Worm (Caenorhabditis elegans): ENCODE results near the gene C02B8.12.

C02B8.12 gene

ce11 chrX:8120281-8120680 lies 2.9 kb downstream of the C02B8.12 start:
- TF ChIP-seq zip-5 (tag; optimal IDR thresholded peaks at IDR 0.05) (no peak), hlh-8 (tag; optimal IDR thresholded peaks at IDR 0.05) (no peak), nhr-232 (tag; optimal IDR thresholded peaks at IDR 0.05) (no peak), unc-3 (GFP tag; conservative IDR thresholded peaks at IDR 0.05) (no peak), unc-3 (tag; optimal IDR thresholded peaks at IDR 0.05) (no peak), tbx-7 (tag; optimal IDR thresholded peaks at IDR 0.05) (no peak), pros-1 (tag; optimal IDR thresholded peaks at IDR 0.05) (no peak), nhr-11 (tag; optimal IDR thresholded peaks at IDR 0.05) (no peak)

ce11 chrX:8117827-8118317 lies 5.3 kb downstream of the C02B8.12 start:
- TF ChIP-seq hlh-8 (tag; optimal IDR thresholded peaks at IDR 0.05), result peak; percentile 98
- TF ChIP-seq tbx-7 (tag; optimal IDR thresholded peaks at IDR 0.05), result no peak
- TF ChIP-seq nhr-11 (tag; optimal IDR thresholded peaks at IDR 0.05), result no peak

DNA sequence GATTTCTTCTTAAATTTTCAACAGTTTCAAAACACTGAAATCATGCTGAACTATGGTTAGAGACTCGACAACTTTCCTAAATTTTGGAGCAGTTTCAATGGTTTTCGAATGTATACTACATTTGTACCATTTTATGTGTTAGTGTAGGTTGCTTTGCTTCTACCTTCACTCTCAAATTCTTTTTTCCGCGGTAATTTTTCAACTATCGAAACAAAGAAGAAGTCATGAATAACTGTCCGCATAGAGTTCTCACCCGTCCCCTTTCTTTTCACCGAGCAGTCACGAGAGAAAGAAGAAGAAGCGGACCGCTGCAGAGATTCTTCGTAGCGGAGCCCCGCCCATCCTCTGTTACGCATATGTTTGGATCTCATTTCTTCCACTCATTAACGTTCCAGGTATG lies 7.0 kb downstream of the C02B8.12 start, which contains the start of gene hlh-8:
TSS of gene hlh-8 (plus strand) at position 301 of the 400 bp plus-strand sequence.
- TF ChIP-seq hlh-8 (tag; optimal IDR thresholded peaks at IDR 0.05) (peak; percentile 49), eyg-1 (tag; optimal IDR thresholded peaks at IDR 0.05) (no peak), pag-3 (tag; optimal IDR thresholded peaks at IDR 0.05; ENCODE audit: borderline replicate concordance) (no peak)

DNA sequence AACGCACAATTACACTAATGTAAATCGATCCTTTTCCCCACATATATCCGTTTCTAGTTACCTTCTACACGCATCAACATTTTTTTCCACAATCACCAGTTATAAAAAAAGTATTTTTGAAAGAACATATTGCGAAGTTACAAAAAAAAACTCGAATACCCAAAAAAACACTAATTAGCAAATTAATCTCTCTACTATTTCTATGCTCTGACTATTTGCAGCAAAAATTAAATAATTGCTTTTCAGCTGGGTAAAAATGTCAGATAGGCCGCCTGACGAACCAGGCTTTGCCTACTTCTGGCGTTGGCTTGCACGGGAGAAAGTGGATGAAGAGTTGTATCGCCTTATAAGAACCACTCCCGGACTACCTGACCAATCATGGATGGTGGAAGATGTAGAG lies 13.0 kb downstream of the C02B8.12 start, which contains the start of gene K07E3.1:
TSS of gene K07E3.1 (plus strand) at position 247 of the 400 bp plus-strand sequence.
- TF ChIP-seq ceh-45 (GFP tag; IDR thresholded peaks at IDR 0.05), result no peak
- no peak for TF ChIP-seq rnt-1 (tag; optimal IDR thresholded peaks at IDR 0.05)
- no peak for TF ChIP-seq ref-2 (tag; optimal IDR thresholded peaks at IDR 0.05)
- TF ChIP-seq tbx-7 (tag; optimal IDR thresholded peaks at IDR 0.05), result no peak
- TF ChIP-seq pros-1 (tag; optimal IDR thresholded peaks at IDR 0.05), result no peak
- TF ChIP-seq fkh-10 (GFP tag; optimal IDR thresholded peaks at IDR 0.05), result no peak
- no peak for TF ChIP-seq hlh-13 (GFP tag; optimal IDR thresholded peaks at IDR 0.05)

DNA sequence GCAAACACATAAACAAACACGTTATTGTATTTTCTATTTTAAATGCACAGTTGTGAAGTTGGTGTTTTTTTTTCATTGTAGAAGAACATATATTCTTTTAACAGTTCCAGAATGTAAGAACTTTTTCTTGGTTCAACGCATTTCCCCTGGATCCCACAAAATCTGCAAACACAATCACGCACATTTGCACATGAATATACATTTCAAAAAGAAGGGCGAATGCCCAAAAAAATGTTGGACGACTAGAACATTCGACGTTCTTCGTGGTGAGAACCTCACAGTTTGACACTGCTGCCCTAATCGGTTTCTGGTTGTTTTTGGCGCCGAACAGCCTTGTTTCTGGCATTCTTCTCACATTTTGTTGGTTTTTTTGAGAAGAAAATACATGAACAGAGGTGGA lies 13.6 kb downstream of the C02B8.12 start:
- TF ChIP-seq tbx-2 (tag; optimal IDR thresholded peaks at IDR 0.05) (peak; percentile 19), F13H6.1 (tag; optimal IDR thresholded peaks at IDR 0.05) (no peak), pag-3 (tag; optimal IDR thresholded peaks at IDR 0.05; ENCODE audit: borderline replicate concordance) (no peak), ceh-14 (tag; optimal IDR thresholded peaks at IDR 0.05) (no peak), unc-55 (GFP tag; optimal IDR thresholded peaks at IDR 0.05) (no peak)

DNA sequence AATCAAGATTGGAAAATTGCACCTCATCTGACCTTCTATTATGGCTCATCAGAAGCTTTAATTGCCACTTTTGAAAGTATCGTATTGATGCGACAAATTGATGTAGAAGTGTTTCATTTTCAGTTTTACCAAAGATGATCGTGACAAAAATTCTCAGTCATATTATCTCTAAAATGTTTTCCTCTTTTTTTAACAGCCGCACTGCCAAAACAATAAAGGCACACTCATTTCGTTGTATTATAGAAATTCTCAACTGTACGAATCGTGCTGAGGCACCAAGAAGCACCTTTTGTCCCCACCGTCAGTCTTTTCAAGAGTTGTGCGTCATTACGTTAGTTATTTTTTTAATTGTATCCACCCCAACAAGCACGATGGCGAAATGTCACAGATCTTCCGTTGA lies 15.2 kb downstream of the C02B8.12 start, which contains the start of gene K07E3.9:
TSS of gene K07E3.9 (plus strand) at position 301 of the 400 bp plus-strand sequence.
- TF ChIP-seq ama-1 (optimal IDR thresholded peaks at IDR 0.05) (no peak), K02D7.2 (tag; optimal IDR thresholded peaks at IDR 0.05) (no peak), hlh-30 (tag; optimal IDR thresholded peaks at IDR 0.05; ENCODE audit: insufficient read depth) (no peak), pha-4 (tag; optimal IDR thresholded peaks at IDR 0.05) (no peak)

DNA sequence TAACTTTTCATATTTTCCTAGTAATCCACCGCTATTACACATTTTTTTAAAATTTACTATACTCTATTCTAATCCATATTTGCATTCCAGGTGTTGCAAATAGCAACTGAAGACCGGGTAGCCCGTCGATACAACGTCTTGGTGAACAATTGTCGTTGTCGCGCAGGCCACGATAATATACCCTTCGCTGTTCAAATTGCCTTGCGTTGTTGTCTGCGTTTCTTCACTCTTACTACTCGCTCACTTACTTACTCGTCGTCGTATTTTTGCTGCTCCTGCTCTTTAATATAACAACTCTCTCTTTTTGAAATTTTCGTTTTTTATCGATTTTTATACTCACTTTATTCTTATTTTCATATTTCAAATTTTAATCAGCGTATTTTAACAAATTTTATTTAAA lies 19.3 kb downstream of the C02B8.12 start, which contains the start of gene K07E3.2:
TSS of gene K07E3.2 (plus strand) at position 400 of the 400 bp plus-strand sequence.
- no peak for TF ChIP-seq gmeb-2 (tag; optimal IDR thresholded peaks at IDR 0.05)
- peak; percentile 92 for TF ChIP-seq sdc-2 (tag; optimal IDR thresholded peaks at IDR 0.05)

- TF ChIP-seq syd-9 (tag; optimal IDR thresholded peaks at IDR 0.05), result no peak
- TF ChIP-seq dmd-4 (tag; optimal IDR thresholded peaks at IDR 0.05; ENCODE audit: borderline replicate concordance), result no peak
- TF ChIP-seq nhr-232 (tag; optimal IDR thresholded peaks at IDR 0.05), result no peak
- no peak for TF ChIP-seq ttx-3 (tag; optimal IDR thresholded peaks at IDR 0.05)
- TF ChIP-seq unc-42 (tag; optimal IDR thresholded peaks at IDR 0.05), result no peak
- TF ChIP-seq dve-1 (tag; optimal IDR thresholded peaks at IDR 0.05), result no peak
These were observed 24.3 kb downstream of the C02B8.12 start, which contains the start of gene catp-5 for ce11 chrX:8098813-8099360. catp-5 (minus strand) TSS chrX:8098863.

Measured in whole organism, late embryonic.